Worm (Caenorhabditis elegans) whole organism, L2 larva: ENCODE data around the gene srt-34.

Experiments
- alr-1 ChIP-seq: fragments of 150-350 bp; optimal IDR thresholded peaks from 2 replicates; lab custom pipeline; 2014; ENCODE audit warnings: missing biosample characterization, missing genetic modification characterization
- ceh-16 ChIP-seq: fragments of 150-350 bp; optimal IDR thresholded peaks from 2 replicates; lab custom pipeline; 2014; ENCODE audit warnings: missing biosample characterization, missing genetic modification characterization
- elt-1 ChIP-seq: fragments of 150-350 bp; optimal IDR thresholded peaks from 2 replicates; lab custom pipeline; 2014; ENCODE audit warnings: missing biosample characterization, missing genetic modification characterization
- lin-39 ChIP-seq: fragments of 150-350 bp; optimal IDR thresholded peaks from 2 replicates; lab custom pipeline; 2014; ENCODE audit warnings: missing biosample characterization, missing genetic modification reagents, missing genetic modification characterization
- nhr-11 ChIP-seq: fragments of 150-350 bp; optimal IDR thresholded peaks from 2 replicates; lab custom pipeline; 2014; ENCODE audit warnings: missing biosample characterization, missing genetic modification characterization
- ztf-11 ChIP-seq: sonication (generic microtip); optimal IDR thresholded peaks from 2 replicates; lab custom pipeline; 2017; ENCODE audit warnings: missing biosample characterization, missing genetic modification characterization

ce11 chrV:2864899-2865298, 46.9 kb upstream of the srt-34 start, which contains the start of gene srh-240:
- TF ChIP-seq nhr-11: no peak
- no peak for TF ChIP-seq elt-1 (tag; lab: Kevin White, UChicago)
- no peak for TF ChIP-seq alr-1
- no peak for TF ChIP-seq ztf-11 (tag; lab: Kevin White, UChicago)
- TF ChIP-seq lin-39: no peak
- no peak for TF ChIP-seq ceh-16 (tag; lab: Kevin White, UChicago)
